Fruit fly (Drosophila melanogaster) whole organism, embryonic: Measurements from ENCODE around the gene AcCoAS.

Experiments
- CG17912 ChIP-seq: fragments of 200-800 bp; sonication (Bioruptor generic); optimal IDR thresholded peaks from 2 replicates; lab custom pipeline; 2018; ENCODE audit warnings: missing biosample characterization, mild to moderate bottlenecking, missing genetic modification characterization
- CG33557 ChIP-seq: fragments of 200-800 bp; sonication (Bioruptor generic); optimal IDR thresholded peaks from 2 replicates; lab custom pipeline; 2019; ENCODE audit warnings: missing biosample characterization, mild to moderate bottlenecking, missing genetic modification characterization, moderate library complexity
- CTCF ChIP-seq: fragments of 200-800 bp; sonication (Bioruptor generic); optimal IDR thresholded peaks from 2 replicates; lab custom pipeline; 2017; ENCODE audit warnings: missing biosample characterization, mild to moderate bottlenecking, missing genetic modification characterization, moderate library complexity
- H2.0 ChIP-seq: fragments of 200-800 bp; sonication (Bioruptor generic); IDR thresholded peaks from 2 replicates; pipeline ENCODE4 v1.3.6; 2022; ENCODE audit warnings: missing biosample characterization, missing genetic modification characterization
- h ChIP-seq: fragments of >200 bp; optimal IDR thresholded peaks from 2 replicates; lab custom pipeline; 2017
- sug ChIP-seq: fragments of 200-800 bp; optimal IDR thresholded peaks from 2 replicates; lab custom pipeline; 2019; ENCODE audit warnings: missing biosample characterization, mild to moderate bottlenecking, missing genetic modification characterization, moderate library complexity

DNA sequence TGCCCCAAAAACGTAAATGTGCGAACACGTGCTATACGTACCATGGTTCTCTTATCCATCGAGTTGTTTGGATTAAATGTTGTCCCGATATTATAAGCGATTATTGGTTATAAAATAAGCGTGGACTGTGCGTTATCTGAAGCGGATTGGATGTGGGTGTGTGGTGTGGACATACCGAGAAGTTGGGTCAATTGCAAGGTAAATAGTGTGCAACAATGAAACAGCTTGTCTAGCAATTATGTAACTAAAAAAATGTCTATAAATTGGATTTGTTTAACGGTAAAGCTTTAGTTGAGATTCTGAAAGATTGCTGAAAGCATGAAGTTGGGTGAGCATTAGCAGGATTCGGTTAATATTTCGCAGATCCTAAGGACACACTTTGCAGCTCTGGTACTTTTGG lies 22.3 kb downstream of the AcCoAS start, which contains the start of gene CG43218:
- TF ChIP-seq sug (tag; lab: Kevin White, UChicago) (no peak), CG17912 (GFP tag; lab: Kevin White, UChicago) (no peak), CG33557 (GFP tag; lab: Kevin White, UChicago) (no peak), CTCF (no peak), H2.0 (GFP tag; lab: Robert Waterston, UW) (no peak), h (lab: Kevin White, UChicago) (no peak)
